Worm (Caenorhabditis elegans) whole organism, young adult: ENCODE data around the gene Y40H7A.10.

Source experiments
- F57C9.4 ChIP-seq: sonication (generic microtip); optimal IDR thresholded peaks from 2 replicates; lab custom pipeline; 2017; ENCODE audit warnings: mild to moderate bottlenecking, missing genetic modification characterization, missing compliant biosample characterization
- bed-1 ChIP-seq: fragments of 200-800 bp; sonication (Bioruptor generic); IDR thresholded peaks from 2 replicates; pipeline ENCODE4 v1.3.6; 2022; ENCODE audit warnings: missing genetic modification reagents, missing genetic modification characterization, missing compliant biosample characterization
- dox-1 ChIP-seq: fragments of 200-800 bp; sonication (Bioruptor generic); IDR thresholded peaks from 2 replicates; pipeline ENCODE4 v1.3.6; 2022; ENCODE audit warnings: missing genetic modification reagents, missing genetic modification characterization, missing compliant biosample characterization
- mel-28 ChIP-seq: sonication (generic microtip); optimal IDR thresholded peaks from 2 replicates; lab custom pipeline; 2016; ENCODE audit warnings: borderline replicate concordance, mild to moderate bottlenecking, missing genetic modification characterization, missing compliant biosample characterization
- mes-4 ChIP-seq: sonication (generic microtip); optimal IDR thresholded peaks from 2 replicates; lab custom pipeline; 2016; ENCODE audit warnings: missing genotype, missing genetic modification characterization, missing compliant biosample characterization
- nhr-27 ChIP-seq: fragments of 200-800 bp; sonication (Bioruptor generic); optimal IDR thresholded peaks from 2 replicates; lab custom pipeline; 2018; ENCODE audit warnings: mild to moderate bottlenecking, missing genetic modification characterization, moderate library complexity, missing compliant biosample characterization

ce11 chrIV:15175487-15176128, 39.8 kb downstream of the Y40H7A.10 start, which contains the start of gene Y40H7A.4:
- no peak for TF ChIP-seq bed-1 (GFP tag; lab: Robert Waterston, UW)
- TF ChIP-seq dox-1 (GFP tag; lab: Robert Waterston, UW), result no peak
- no peak for TF ChIP-seq F57C9.4 (tag; lab: Kevin White, UChicago)
- no peak for TF ChIP-seq mes-4 (tag; lab: Kevin White, UChicago)
- no peak for TF ChIP-seq nhr-27 (tag; lab: Kevin White, UChicago)
- TF ChIP-seq mel-28 (tag; lab: Kevin White, UChicago), result no peak
